Worm (Caenorhabditis elegans): ENCODE data around the gene Y102A5C.27.

Gene Y102A5C.27

ce11 chrV:16988614-16989013, at the start of gene Y102A5C.27:
TSS of gene Y102A5C.27 (minus strand) at chrV:16988714.
- TF ChIP-seq isw-1 (GFP tag; IDR thresholded peaks at IDR 0.05) (no peak), nhr-237 (tag; optimal IDR thresholded peaks at IDR 0.05) (no peak), pax-3 (tag; optimal IDR thresholded peaks at IDR 0.05) (no peak), efl-3 (GFP tag; optimal IDR thresholded peaks at IDR 0.05) (no peak), xbp-1 (tag; optimal IDR thresholded peaks at IDR 0.05) (no peak), irx-1 (tag; optimal IDR thresholded peaks at IDR 0.05) (no peak), efl-1 (optimal IDR thresholded peaks at IDR 0.05) (no peak), efl-1 (GFP tag; optimal IDR thresholded peaks at IDR 0.05 in 1 of 2) (no peak), vab-15 (tag; optimal IDR thresholded peaks at IDR 0.05) (no peak), fkh-10 (GFP tag; optimal IDR thresholded peaks at IDR 0.05) (no peak), nhr-84 (tag; optimal IDR thresholded peaks at IDR 0.05) (no peak), mep-1 (tag; optimal IDR thresholded peaks at IDR 0.05) (no peak), Y116A8C.19 (tag; optimal IDR thresholded peaks at IDR 0.05; ENCODE audit: borderline replicate concordance) (no peak)

DNA sequence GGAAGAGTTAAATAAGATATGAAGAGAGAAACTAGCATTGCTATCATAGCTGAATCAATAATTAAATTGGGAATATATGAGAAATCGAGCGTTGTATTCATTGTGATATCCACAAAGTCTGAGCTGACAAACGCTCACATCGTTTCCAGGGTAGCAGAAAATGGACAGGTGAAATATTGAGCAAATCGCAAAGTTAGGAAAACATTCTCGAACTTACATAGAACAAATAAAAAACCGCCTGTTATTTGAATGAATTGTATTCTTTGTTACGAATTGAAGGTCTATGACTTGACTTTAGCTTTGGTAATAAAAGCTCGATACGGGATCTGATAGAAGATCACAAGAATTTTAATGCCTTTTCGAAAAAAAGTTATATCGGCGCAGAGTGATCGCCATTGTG, 47.3 kb upstream of the Y102A5C.27 start, which contains the start of gene srz-94:
TSS of gene srz-94 (minus strand) at position 101 of the 400 bp plus-strand sequence.
- no peak for TF ChIP-seq snpc-4 (tag; optimal IDR thresholded peaks at IDR 0.05)
- no peak for TF ChIP-seq unc-62 (GFP tag; optimal IDR thresholded peaks at IDR 0.05)
- TF ChIP-seq swsn-7 (tag; optimal IDR thresholded peaks at IDR 0.05): no peak
- no peak for TF ChIP-seq hlh-4 (tag; optimal IDR thresholded peaks at IDR 0.05)
- TF ChIP-seq ztf-4 (tag; optimal IDR thresholded peaks at IDR 0.05): no peak
- TF ChIP-seq egl-27 (tag; optimal IDR thresholded peaks at IDR 0.05): no peak
- TF ChIP-seq fos-1 (tag; optimal IDR thresholded peaks at IDR 0.05): no peak
- no peak for TF ChIP-seq lin-39 (tag; optimal IDR thresholded peaks at IDR 0.05)
- TF ChIP-seq irx-1 (tag; optimal IDR thresholded peaks at IDR 0.05): no peak
- TF ChIP-seq hpl-2 (GFP tag; optimal IDR thresholded peaks at IDR 0.05): no peak
- TF ChIP-seq nhr-84 (tag; optimal IDR thresholded peaks at IDR 0.05): no peak
- TF ChIP-seq nhr-11 (tag; optimal IDR thresholded peaks at IDR 0.05): no peak
- TF ChIP-seq efl-1 (optimal IDR thresholded peaks at IDR 0.05): no peak
- no peak for TF ChIP-seq efl-1 (GFP tag; optimal IDR thresholded peaks at IDR 0.05 in 1 of 2)

ce11 chrV:17030430-17030829, 41.9 kb upstream of the Y102A5C.27 start:
- TF ChIP-seq unc-62 (GFP tag; optimal IDR thresholded peaks at IDR 0.05): no peak
- no peak for TF ChIP-seq lin-15B (tag; optimal IDR thresholded peaks at IDR 0.05)
- no peak for TF ChIP-seq egl-27 (tag; optimal IDR thresholded peaks at IDR 0.05)
- no peak for TF ChIP-seq nhr-12 (tag; optimal IDR thresholded peaks at IDR 0.05)
- peak; percentile 3 for TF ChIP-seq fkh-8 (tag; optimal IDR thresholded peaks at IDR 0.05)
- no peak for TF ChIP-seq blmp-1 (tag; optimal IDR thresholded peaks at IDR 0.05)
- TF ChIP-seq pqm-1 (tag; optimal IDR thresholded peaks at IDR 0.05): no peak
- TF ChIP-seq hlh-4 (tag; optimal IDR thresholded peaks at IDR 0.05): peak; percentile 98
- no peak for TF ChIP-seq pax-3 (tag; optimal IDR thresholded peaks at IDR 0.05)
- no peak for TF ChIP-seq aly-2 (tag; optimal IDR thresholded peaks at IDR 0.05)
- no peak for TF ChIP-seq aha-1 (tag; optimal IDR thresholded peaks at IDR 0.05)
- TF ChIP-seq C04F5.9 (tag; optimal IDR thresholded peaks at IDR 0.05): no peak
- no peak for TF ChIP-seq zip-4 (GFP tag; optimal IDR thresholded peaks at IDR 0.05)

- TF ChIP-seq tbx-2 (tag; optimal IDR thresholded peaks at IDR 0.05): no peak
- TF ChIP-seq hlh-4 (tag; optimal IDR thresholded peaks at IDR 0.05): no peak
- TF ChIP-seq nhr-19 (GFP tag; conservative IDR thresholded peaks at IDR 0.05): no peak
- TF ChIP-seq fkh-4 (tag; optimal IDR thresholded peaks at IDR 0.05; ENCODE audit: borderline replicate concordance): no peak
- TF ChIP-seq nhr-77 (tag; optimal IDR thresholded peaks at IDR 0.05): no peak
- TF ChIP-seq ama-1 (optimal IDR thresholded peaks at IDR 0.05): no peak
- TF ChIP-seq aha-1 (tag; optimal IDR thresholded peaks at IDR 0.05): no peak
- no peak for TF ChIP-seq ztf-11 (tag; optimal IDR thresholded peaks at IDR 0.05)
- no peak for TF ChIP-seq unc-130 (tag; optimal IDR thresholded peaks at IDR 0.05)
- no peak for TF ChIP-seq unc-30 (tag; optimal IDR thresholded peaks at IDR 0.05)
- no peak for TF ChIP-seq egl-13 (tag; optimal IDR thresholded peaks at IDR 0.05)
Measured at ce11 chrV:17026289-17026688, 37.8 kb upstream of the Y102A5C.27 start, which contains the start of gene F49H6.15. TSS of gene F49H6.15 (minus strand) at chrV:17026389.

Measured in whole organism, L1 larva.